Fruit fly (Drosophila melanogaster) whole organism, embryonic: Measurements from ENCODE around the gene CG33281.

Source experiments
- Awh ChIP-seq: fragments of 200-800 bp; sonication (Bioruptor generic); IDR thresholded peaks from 2 replicates; pipeline ENCODE4, ENCODE4 v1.3.6; 2022; ENCODE audit warnings: missing biosample characterization, missing genetic modification characterization
- Bgb ChIP-seq: fragments of 200-800 bp; sonication (Bioruptor generic); IDR thresholded peaks from 2 replicates; pipeline ENCODE4 v1.3.6; 2022; ENCODE audit warnings: missing biosample characterization, missing genetic modification characterization; ENCODE audit not compliant: partially characterized antibody
- CG14014 ChIP-seq: fragments of 200-800 bp; sonication (Bioruptor generic); IDR thresholded peaks from 2 replicates; pipeline ENCODE4 v1.3.6; 2022; ENCODE audit warnings: missing biosample characterization, missing genetic modification characterization
- CG1529 ChIP-seq: fragments of 200-800 bp; sonication (Bioruptor generic); optimal IDR thresholded peaks from 3 replicates; lab custom pipeline; 2018; ENCODE audit warnings: missing biosample characterization, missing genetic modification characterization
- CG15696 ChIP-seq: fragments of 200-800 bp; sonication (Bioruptor generic); optimal IDR thresholded peaks from 2 replicates; lab custom pipeline; 2019; ENCODE audit warnings: missing biosample characterization, mild to moderate bottlenecking, missing genetic modification characterization, moderate library complexity
- CG1832 ChIP-seq: fragments of 200-800 bp; sonication (Bioruptor generic); optimal IDR thresholded peaks from 2 replicates; lab custom pipeline; 2017; ENCODE audit warnings: missing biosample characterization, mild to moderate bottlenecking, missing genetic modification characterization, inconsistent platforms
- CG2199 ChIP-seq: fragments of 200-800 bp; sonication (Bioruptor generic); IDR thresholded peaks from 3 replicates; pipeline ENCODE4 v1.3.6; 2022; ENCODE audit warnings: missing biosample characterization, missing genetic modification characterization
- CG33213 ChIP-seq: fragments of 200-800 bp; sonication (Bioruptor generic); optimal IDR thresholded peaks from 3 replicates; lab custom pipeline; 2016; ENCODE audit warnings: missing biosample characterization, missing genetic modification characterization
- CG33557 ChIP-seq: fragments of 200-800 bp; sonication (Bioruptor generic); optimal IDR thresholded peaks from 2 replicates; lab custom pipeline; 2019; ENCODE audit warnings: missing biosample characterization, mild to moderate bottlenecking, missing genetic modification characterization, moderate library complexity
- CG3847 ChIP-seq: fragments of 200-800 bp; sonication (Bioruptor generic); IDR thresholded peaks from 2 replicates; pipeline ENCODE4 v1.3.6; 2022; ENCODE audit warnings: missing biosample characterization, missing genetic modification characterization
- CG4730 ChIP-seq: fragments of 200-800 bp; sonication (Bioruptor generic); IDR thresholded peaks from 2 replicates; pipeline ENCODE4 v1.3.6; 2022; ENCODE audit warnings: missing biosample characterization, missing genetic modification characterization
- CG7839 ChIP-seq: fragments of 200-800 bp; sonication (Bioruptor generic); optimal IDR thresholded peaks from 3 replicates; lab custom pipeline; 2018; ENCODE audit warnings: missing biosample characterization, mild to moderate bottlenecking, missing genetic modification characterization, moderate library complexity
- CG8089 ChIP-seq: fragments of 200-800 bp; sonication (Bioruptor generic); optimal IDR thresholded peaks from 3 replicates; lab custom pipeline; 2016; ENCODE audit warnings: missing biosample characterization, missing genetic modification characterization
- CG8765 ChIP-seq: fragments of 200-800 bp; sonication (Bioruptor generic); IDR thresholded peaks from 2 replicates; pipeline ENCODE4 v1.3.6; 2022; ENCODE audit warnings: missing biosample characterization, missing genetic modification characterization
- CG9215 ChIP-seq: fragments of 200-800 bp; sonication (Bioruptor generic); IDR thresholded peaks from 2 replicates; pipeline ENCODE4 v1.3.6; 2022; ENCODE audit warnings: missing biosample characterization, missing genetic modification characterization
- CG9817 ChIP-seq: fragments of 200-800 bp; sonication (Bioruptor generic); optimal IDR thresholded peaks from 2 replicates; lab custom pipeline; 2018; ENCODE audit warnings: missing biosample characterization, mild to moderate bottlenecking, missing genetic modification characterization, moderate library complexity
- CTCF ChIP-seq: fragments of 200-800 bp; sonication (Bioruptor generic); optimal IDR thresholded peaks from 2 replicates; lab custom pipeline; 2017; ENCODE audit warnings: missing biosample characterization, mild to moderate bottlenecking, missing genetic modification characterization, moderate library complexity
- CkIIα-i1 ChIP-seq: fragments of 200-800 bp; sonication (Bioruptor generic); IDR thresholded peaks from 2 replicates; pipeline ENCODE4 v1.3.6; 2022; ENCODE audit warnings: missing biosample characterization, missing genetic modification characterization
- CrebB ChIP-seq: fragments of 200-800 bp; sonication (Bioruptor generic); optimal IDR thresholded peaks from 3 replicates; lab custom pipeline; 2018; ENCODE audit warnings: missing biosample characterization, mild to moderate bottlenecking, missing genetic modification characterization
- Drgx ChIP-seq: fragments of 200-800 bp; sonication (Bioruptor generic); IDR thresholded peaks from 2 replicates; pipeline ENCODE4 v1.3.6; 2022; ENCODE audit warnings: missing biosample characterization, missing genetic modification characterization
- E2f2 ChIP-seq: fragments of 200-800 bp; sonication (Bioruptor generic); IDR thresholded peaks from 2 replicates; pipeline ENCODE4 v1.3.6; 2022; ENCODE audit warnings: missing biosample characterization, missing genetic modification characterization
- Ets97D ChIP-seq: fragments of 200-800 bp; sonication (Bioruptor generic); optimal IDR thresholded peaks from 3 replicates; lab custom pipeline; 2016; ENCODE audit warnings: missing biosample characterization, missing genetic modification characterization
- Hmr ChIP-seq: fragments of 200-800 bp; sonication (Bioruptor generic); optimal IDR thresholded peaks from 3 replicates; lab custom pipeline; 2017; ENCODE audit warnings: mild to moderate bottlenecking, missing biosample characterization, missing genetic modification reagents, missing genetic modification characterization
- Hr78 ChIP-seq, 2 experiments: fragments of 200-800 bp in 1 of 2; fragments of >200 bp in 1 of 2; sonication (Bioruptor generic) in 1 of 2; optimal IDR thresholded peaks; 2 replicates each; lab custom pipeline; 2017 to 2019; ENCODE audit warnings: missing biosample characterization in 2 of 2, missing genetic modification characterization in 2 of 2, mild to moderate bottlenecking in 1 of 2, moderate library complexity in 1 of 2
- Lpt ChIP-seq: fragments of >200 bp; optimal IDR thresholded peaks from 2 replicates; lab custom pipeline; 2018; ENCODE audit warnings: missing biosample characterization, missing genetic modification characterization
- Med ChIP-seq: fragments of 200-800 bp; sonication (Bioruptor generic); peaks from one replicate; lab custom pipeline; 2016; ENCODE audit warnings: missing biosample characterization, missing genetic modification characterization, mild to moderate bottlenecking, inconsistent platforms, moderate library complexity
- NfI ChIP-seq: fragments of 200-800 bp; sonication (Bioruptor generic); optimal IDR thresholded peaks from 3 replicates; lab custom pipeline; 2018; ENCODE audit warnings: missing biosample characterization, mild to moderate bottlenecking, missing genetic modification characterization, moderate library complexity
- Oaz ChIP-seq: fragments of 200-800 bp; sonication (Bioruptor generic); IDR thresholded peaks from 2 replicates; pipeline ENCODE4 v1.3.6; 2022; ENCODE audit warnings: missing biosample characterization, missing genetic modification characterization
- Optix ChIP-seq: fragments of 200-800 bp; sonication (Bioruptor generic); IDR thresholded peaks from 3 replicates; pipeline ENCODE4 v1.3.6; 2022; ENCODE audit warnings: missing biosample characterization, missing genetic modification characterization
- Pdp1 ChIP-seq, 2 experiments: fragments of 200-800 bp; sonication (Bioruptor generic); optimal IDR thresholded peaks; 3 replicates each; lab custom pipeline; 2016; ENCODE audit warnings: missing biosample characterization in 2 of 2, missing genetic modification characterization in 2 of 2, mild to moderate bottlenecking in 1 of 2, moderate library complexity in 1 of 2
- TFAM ChIP-seq: fragments of 200-800 bp; sonication (Bioruptor generic); optimal IDR thresholded peaks from 2 replicates; lab custom pipeline; 2017; ENCODE audit warnings: missing biosample characterization, missing genetic modification characterization, inconsistent platforms
- YL-1 ChIP-seq: fragments of 200-800 bp; sonication (Bioruptor generic); optimal IDR thresholded peaks from 3 replicates; lab custom pipeline; 2017; ENCODE audit warnings: missing biosample characterization, mild to moderate bottlenecking, missing genetic modification characterization
- bbx ChIP-seq: fragments of 200-800 bp; sonication (Bioruptor generic); IDR thresholded peaks from 2 replicates; pipeline ENCODE4 v1.3.6; 2022; ENCODE audit warnings: missing biosample characterization, missing genetic modification characterization; ENCODE audit not compliant: partially characterized antibody
- eyg ChIP-seq: fragments of 200-800 bp; sonication (Bioruptor generic); optimal IDR thresholded peaks from 3 replicates; lab custom pipeline; 2016; ENCODE audit warnings: missing biosample characterization, missing genetic modification characterization
- fu2 ChIP-seq: fragments of 200-800 bp; sonication (Bioruptor generic); optimal IDR thresholded peaks from 2 replicates; lab custom pipeline; 2016; ENCODE audit warnings: missing biosample characterization, missing genetic modification characterization
- gsb-n ChIP-seq: fragments of 200-800 bp; sonication (Bioruptor generic); optimal IDR thresholded peaks from 3 replicates; lab custom pipeline; 2018; ENCODE audit warnings: missing biosample characterization, mild to moderate bottlenecking, missing genetic modification characterization
- jing ChIP-seq: fragments of 200-800 bp; sonication (Bioruptor generic); optimal IDR thresholded peaks from 2 replicates; lab custom pipeline; 2018; ENCODE audit warnings: missing biosample characterization, mild to moderate bottlenecking, missing genetic modification characterization
- lab ChIP-seq: fragments of 200-800 bp; sonication (Bioruptor generic); optimal IDR thresholded peaks from 3 replicates; lab custom pipeline; 2017; ENCODE audit warnings: missing biosample characterization, missing genetic modification characterization, mild to moderate bottlenecking, moderate library complexity, missing genetic modification reagents
- lmd ChIP-seq: fragments of 200-800 bp; sonication (Bioruptor generic); IDR thresholded peaks from 2 replicates; pipeline ENCODE4 v1.3.6; 2022; ENCODE audit warnings: missing biosample characterization, missing genetic modification characterization
- lov ChIP-seq, 2 experiments: fragments of 200-800 bp in 1 of 2; fragments of >200 bp in 1 of 2; sonication (Bioruptor generic) in 1 of 2; IDR thresholded peaks in 1 of 2; optimal IDR thresholded peaks in 1 of 2; 2 replicates in 1 of 2; 3 replicates in 1 of 2; pipeline versions ENCODE4 v1.3.6 to Lab custom; 2017 to 2022; ENCODE audit warnings: missing biosample characterization in 1 of 2, missing genetic modification characterization in 1 of 2
- phol ChIP-seq: fragments of 200-800 bp; sonication (Bioruptor generic); optimal IDR thresholded peaks from 3 replicates; lab custom pipeline; 2018; ENCODE audit warnings: missing biosample characterization, mild to moderate bottlenecking, missing genetic modification characterization, moderate library complexity
- pnt ChIP-seq: fragments of 200-800 bp; sonication (Bioruptor generic); optimal IDR thresholded peaks from 3 replicates; lab custom pipeline; 2016; ENCODE audit warnings: missing biosample characterization, missing genetic modification characterization
- pum ChIP-seq: fragments of 200-800 bp; sonication (Bioruptor generic); optimal IDR thresholded peaks from 2 replicates; lab custom pipeline; 2016; ENCODE audit warnings: missing biosample characterization, missing genetic modification characterization
- sc ChIP-seq, 3 experiments: fragments of >200 bp in 2 of 3; fragments of 200-800 bp in 1 of 3; sonication (Bioruptor generic) in 1 of 3; optimal IDR thresholded peaks; 2 replicates in 2 of 3; 3 replicates in 1 of 3; lab custom pipeline; 2017; ENCODE audit warnings: mild to moderate bottlenecking in 1 of 3, missing biosample characterization in 1 of 3, missing genetic modification characterization in 1 of 3, missing genetic modification reagents in 1 of 3
- sens ChIP-seq: fragments of 200-800 bp; sonication (Bioruptor generic); peaks from one replicate; lab custom pipeline; 2016; ENCODE audit warnings: missing biosample characterization, missing genetic modification characterization
- slp2 ChIP-seq: fragments of 200-800 bp; sonication (Bioruptor generic); optimal IDR thresholded peaks from 2 replicates; lab custom pipeline; 2016; ENCODE audit warnings: missing biosample characterization, missing genetic modification characterization
- sr ChIP-seq: fragments of 200-800 bp; sonication (Bioruptor generic); IDR thresholded peaks from 3 replicates; pipeline ENCODE4 v1.3.6; 2022; ENCODE audit warnings: missing biosample characterization, missing genetic modification characterization
- tap ChIP-seq: fragments of 200-800 bp; optimal IDR thresholded peaks from 3 replicates; lab custom pipeline; 2019; ENCODE audit warnings: missing biosample characterization, mild to moderate bottlenecking, missing genetic modification characterization, moderate library complexity
- unpg ChIP-seq: fragments of 200-800 bp; sonication (Bioruptor generic); optimal IDR thresholded peaks from 3 replicates; lab custom pipeline; 2018; ENCODE audit warnings: missing biosample characterization, mild to moderate bottlenecking, missing genetic modification characterization, moderate library complexity
- vvl ChIP-seq: fragments of 200-800 bp; sonication (Bioruptor generic); IDR thresholded peaks from 2 replicates; pipeline ENCODE4 v1.3.6; 2022; ENCODE audit warnings: missing biosample characterization, missing genetic modification characterization

The CG33281 gene

dm6 chr2L:3372483-3372929, 48.5 kb downstream of the CG33281 start:
- TF ChIP-seq sc (optimal IDR thresholded peaks at IDR 0.05; lab: Kevin White, UChicago): no peak
- no peak for TF ChIP-seq sc (GFP tag; optimal IDR thresholded peaks at IDR 0.05; lab: Kevin White, UChicago)
- TF ChIP-seq Optix (GFP tag; lab: Robert Waterston, UW): no peak
- no peak for TF ChIP-seq eyg (GFP tag; lab: Kevin White, UChicago)
- no peak for TF ChIP-seq CG3847 (GFP tag; lab: Robert Waterston, UW)
- no peak for TF ChIP-seq CG1529
- TF ChIP-seq CG15696 (tag; lab: Kevin White, UChicago): no peak
- TF ChIP-seq lab (GFP tag; lab: Kevin White, UChicago): no peak
- TF ChIP-seq CrebB: no peak
- no peak for TF ChIP-seq YL-1
- TF ChIP-seq pnt (GFP tag; lab: Kevin White, UChicago): no peak
- TF ChIP-seq Oaz (GFP tag; lab: Robert Waterston, UW): no peak
- TF ChIP-seq Med (GFP tag; lab: Kevin White, UChicago): peak; percentile 87
- 0 out of 2 replicates have a peak, but pooled peaks have one; percentile 10 for TF ChIP-seq Drgx
- TF ChIP-seq CG33557 (GFP tag; lab: Kevin White, UChicago): no peak
- TF ChIP-seq Hmr: no peak
- TF ChIP-seq E2f2 (GFP tag; lab: Robert Waterston, UW): peak; percentile 10; the same call in 1 of the 2 replicates
- no peak for TF ChIP-seq CG1832 (GFP tag; lab: Kevin White, UChicago)
- TF ChIP-seq gsb-n (tag; lab: Kevin White, UChicago): no peak
- TF ChIP-seq CG4730 (GFP tag; lab: Robert Waterston, UW): no peak
- TF ChIP-seq NfI (GFP tag; lab: Kevin White, UChicago): peak; percentile 4
- TF ChIP-seq bbx (GFP tag; lab: Robert Waterston, UW): no peak
- peak; percentile 29 for TF ChIP-seq CTCF (GFP tag; lab: Kevin White, UChicago)
- no peak for TF ChIP-seq Lpt
- TF ChIP-seq CkIIα-i1 (GFP tag; lab: Robert Waterston, UW): 0 out of 2 replicates have a peak, but pooled peaks have one; percentile 35
- peak in 1 of 2 experiments; percentile 8 for TF ChIP-seq Pdp1 (GFP tag; optimal IDR thresholded peaks at IDR 0.05; lab: Kevin White, UChicago)
- TF ChIP-seq CG33213 (GFP tag; lab: Kevin White, UChicago): peak; percentile 19
- peak; percentile 15 for TF ChIP-seq phol (tag; lab: Kevin White, UChicago)
- no peak; the same call in 2 of the 3 replicates for TF ChIP-seq CG2199 (GFP tag; lab: Robert Waterston, UW)
- no peak for TF ChIP-seq Ets97D (GFP tag; lab: Kevin White, UChicago)
- no peak for TF ChIP-seq Awh (GFP tag; lab: Robert Waterston, UW)
- no peak for TF ChIP-seq lmd (GFP tag; lab: Robert Waterston, UW)
- no peak for TF ChIP-seq CG9817 (tag; lab: Kevin White, UChicago)
- TF ChIP-seq CG14014 (GFP tag; lab: Robert Waterston, UW): 0 out of 2 replicates have a peak, but pooled peaks have one; percentile 13
- TF ChIP-seq vvl (GFP tag; lab: Robert Waterston, UW): 0 out of 2 replicates have a peak, but pooled peaks have one; percentile 32
- TF ChIP-seq Hr78 (GFP tag; optimal IDR thresholded peaks at IDR 0.05; lab: Kevin White, UChicago): no peak
- no peak for TF ChIP-seq slp2 (GFP tag; lab: Kevin White, UChicago)
- peak; percentile 10 for TF ChIP-seq CG8089
- TF ChIP-seq CG8765 (GFP tag; lab: Robert Waterston, UW): no peak
- no peak for TF ChIP-seq lov (optimal IDR thresholded peaks at IDR 0.05; lab: Kevin White, UChicago)
- TF ChIP-seq lov (GFP tag; IDR thresholded peaks at IDR 0.05; lab: Robert Waterston, UW): 0 out of 3 replicates have a peak, but pooled peaks have one; percentile 5
- TF ChIP-seq CG9215 (GFP tag; lab: Robert Waterston, UW): no peak
- no peak for TF ChIP-seq TFAM (GFP tag; lab: Kevin White, UChicago)
- TF ChIP-seq sens (GFP tag; lab: Kevin White, UChicago): peak; percentile 19
- TF ChIP-seq jing (GFP tag; lab: Kevin White, UChicago): no peak
- TF ChIP-seq sr: no peak
- peak; percentile 67 for TF ChIP-seq Bgb (GFP tag; lab: Robert Waterston, UW)
- TF ChIP-seq CG7839 (tag; lab: Kevin White, UChicago): peak; percentile 27
- TF ChIP-seq unpg (GFP tag; lab: Kevin White, UChicago): peak; percentile 12
- no peak for TF ChIP-seq pum (GFP tag; lab: Kevin White, UChicago)
- TF ChIP-seq fu2 (GFP tag; lab: Kevin White, UChicago): no peak
- TF ChIP-seq tap (tag; lab: Kevin White, UChicago): no peak
